Worm (Caenorhabditis elegans) whole organism, young adult: ENCODE measurements around the gene F20C5.5.
A peak's percentile ranks its signal among the peaks of the same experiment; 100 is the strongest.

Source experiments
- C06A6.2 ChIP-seq: fragments of 200-800 bp; sonication (Bioruptor generic); conservative IDR thresholded peaks from 2 replicates; pipeline ENCODE4 v1.3.6; 2022; ENCODE audit warnings: missing genetic modification characterization, missing compliant biosample characterization
- D2030.7 ChIP-seq: fragments of 200-800 bp; sonication (Bioruptor generic); IDR thresholded peaks from 2 replicates; pipeline ENCODE4 v1.3.6; 2022; ENCODE audit warnings: missing genetic modification reagents, missing genetic modification characterization, missing compliant biosample characterization
- F33H1.4 ChIP-seq: fragments of 200-800 bp; sonication (Bioruptor generic); IDR thresholded peaks from 2 replicates; pipeline ENCODE4 v1.3.6; 2022; ENCODE audit warnings: missing genetic modification reagents, missing genetic modification characterization, missing compliant biosample characterization
- K11D2.4 ChIP-seq: fragments of 200-800 bp; sonication (Bioruptor generic); IDR thresholded peaks from 2 replicates; pipeline ENCODE4 v1.3.6; 2022; ENCODE audit warnings: missing genetic modification reagents, missing genetic modification characterization, missing compliant biosample characterization
- Y53G8AR.9 ChIP-seq: fragments of 200-800 bp; sonication (Bioruptor generic); conservative IDR thresholded peaks from 2 replicates; pipeline ENCODE4 v1.3.6; 2022; ENCODE audit warnings: missing genetic modification reagents, missing genetic modification characterization, missing compliant biosample characterization
- Y56A3A.18 ChIP-seq: fragments of 200-800 bp; sonication (Bioruptor generic); IDR thresholded peaks from 2 replicates; pipeline ENCODE4 v1.3.6; 2022; ENCODE audit warnings: missing genetic modification reagents, missing genetic modification characterization, missing compliant biosample characterization
- Y67H2A.10 ChIP-seq: fragments of 200-800 bp; sonication (Bioruptor generic); conservative IDR thresholded peaks from 2 replicates; pipeline ENCODE4 v1.3.6; 2022; ENCODE audit warnings: missing genetic modification reagents, missing genetic modification characterization, missing compliant biosample characterization
- Y95B8A.8 ChIP-seq: fragments of 200-800 bp; sonication (Bioruptor generic); IDR thresholded peaks from 2 replicates; pipeline ENCODE4 v1.3.6; 2022; ENCODE audit warnings: missing genetic modification reagents, missing genetic modification characterization, missing compliant biosample characterization
- atf-7 ChIP-seq: sonication (generic microtip); optimal IDR thresholded peaks from 2 replicates; lab custom pipeline; 2017; ENCODE audit warnings: mild to moderate bottlenecking, missing genetic modification characterization, missing compliant biosample characterization
- attf-5 ChIP-seq: fragments of 200-800 bp; sonication (Bioruptor generic); optimal IDR thresholded peaks from 2 replicates; lab custom pipeline; 2018; ENCODE audit warnings: mild to moderate bottlenecking, missing genetic modification characterization, missing compliant biosample characterization
- ccch-3 ChIP-seq: fragments of 200-800 bp; sonication (Bioruptor generic); optimal IDR thresholded peaks from 2 replicates; lab custom pipeline; 2018; ENCODE audit warnings: mild to moderate bottlenecking, missing genetic modification characterization, missing compliant biosample characterization
- die-1 ChIP-seq: sonication (generic microtip); optimal IDR thresholded peaks from 2 replicates; lab custom pipeline; 2016; ENCODE audit warnings: missing genotype, mild to moderate bottlenecking, missing genetic modification characterization, missing compliant biosample characterization
- dox-1 ChIP-seq: fragments of 200-800 bp; sonication (Bioruptor generic); IDR thresholded peaks from 2 replicates; pipeline ENCODE4 v1.3.6; 2022; ENCODE audit warnings: missing genetic modification reagents, missing genetic modification characterization, missing compliant biosample characterization
- dpl-1 ChIP-seq: fragments of 150-350 bp; optimal IDR thresholded peaks from 2 replicates; lab custom pipeline; 2014; ENCODE audit warnings: missing biosample characterization, missing genetic modification reagents, missing genetic modification characterization
- efl-1 ChIP-seq: fragments of 150-350 bp; optimal IDR thresholded peaks from 2 replicates; lab custom pipeline; 2014; ENCODE audit warnings: missing biosample characterization, missing genetic modification reagents, missing genetic modification characterization
- egrh-3 ChIP-seq: fragments of 200-800 bp; sonication (Bioruptor generic); IDR thresholded peaks from 2 replicates; pipeline ENCODE4 v1.3.6; 2022; ENCODE audit warnings: missing genetic modification reagents, missing genetic modification characterization, missing compliant biosample characterization
- ets-4 ChIP-seq: fragments of 200-800 bp; sonication (Bioruptor generic); optimal IDR thresholded peaks from 2 replicates; lab custom pipeline; 2018; ENCODE audit warnings: mild to moderate bottlenecking, missing genetic modification characterization, missing compliant biosample characterization
- hmg-20 ChIP-seq: fragments of 200-800 bp; sonication (Bioruptor generic); IDR thresholded peaks from 2 replicates; pipeline ENCODE4 v1.3.6; 2022; ENCODE audit warnings: missing genetic modification reagents, missing genetic modification characterization, missing compliant biosample characterization
- let-607 ChIP-seq, 2 experiments: fragments of 200-800 bp in 1 of 2; sonication (Bioruptor generic) in 1 of 2; sonication (generic microtip) in 1 of 2; optimal IDR thresholded peaks; 2 replicates each; lab custom pipeline; 2016 to 2018; ENCODE audit warnings: mild to moderate bottlenecking in 2 of 2, missing compliant biosample characterization in 2 of 2, missing genetic modification characterization in 2 of 2, moderate library complexity in 2 of 2, missing genotype in 1 of 2
- lin-26 ChIP-seq: fragments of 200-800 bp; sonication (Bioruptor generic); IDR thresholded peaks from 2 replicates; pipeline ENCODE4 v1.3.6; 2022; ENCODE audit warnings: missing genetic modification reagents, missing genetic modification characterization, missing compliant biosample characterization
- lin-35 ChIP-seq, 3 experiments: fragments of 150-350 bp in 2 of 3; sonication (generic microtip) in 1 of 3; optimal IDR thresholded peaks; 2 replicates each; lab custom pipeline; 2014 to 2018; ENCODE audit warnings: missing biosample characterization in 3 of 3, missing genetic modification characterization in 3 of 3, missing genetic modification reagents in 3 of 3
- lin-54 ChIP-seq: fragments of 200-800 bp; sonication (Bioruptor generic); optimal IDR thresholded peaks from 2 replicates; lab custom pipeline; 2018; ENCODE audit warnings: mild to moderate bottlenecking, missing genetic modification characterization, missing compliant biosample characterization
- lir-1 ChIP-seq: fragments of 200-800 bp; sonication (Bioruptor generic); conservative IDR thresholded peaks from 2 replicates; pipeline ENCODE4 v1.3.6; 2022; ENCODE audit warnings: missing genetic modification reagents, missing genetic modification characterization, missing compliant biosample characterization
- madf-10 ChIP-seq: sonication (generic microtip); optimal IDR thresholded peaks from 2 replicates; lab custom pipeline; 2016; ENCODE audit warnings: mild to moderate bottlenecking, missing genetic modification characterization, missing compliant biosample characterization
- madf-6 ChIP-seq: fragments of 200-800 bp; sonication (Bioruptor generic); IDR thresholded peaks from 2 replicates; pipeline ENCODE4 v1.3.6; 2022; ENCODE audit warnings: missing genetic modification reagents, missing genetic modification characterization, missing compliant biosample characterization
- madf-8 ChIP-seq: fragments of 200-800 bp; sonication (Bioruptor generic); conservative IDR thresholded peaks from 2 replicates; pipeline ENCODE4 v1.3.6; 2022; ENCODE audit warnings: missing genetic modification reagents, missing genetic modification characterization, missing compliant biosample characterization
- mcd-1 ChIP-seq: fragments of 200-800 bp; sonication (Bioruptor generic); IDR thresholded peaks from 2 replicates; pipeline ENCODE4 v1.3.6; 2022; ENCODE audit warnings: missing genetic modification reagents, missing genetic modification characterization, missing compliant biosample characterization
- nfyb-1 ChIP-seq: fragments of 200-800 bp; sonication (Bioruptor generic); IDR thresholded peaks from 2 replicates; pipeline ENCODE4 v1.3.6; 2022; ENCODE audit warnings: missing genetic modification reagents, missing genetic modification characterization, missing compliant biosample characterization
- nhr-120 ChIP-seq: fragments of 200-800 bp; sonication (Bioruptor generic); IDR thresholded peaks from 2 replicates; pipeline ENCODE4 v1.3.6; 2022; ENCODE audit warnings: missing genetic modification characterization, missing compliant biosample characterization
- nhr-27 ChIP-seq: fragments of 200-800 bp; sonication (Bioruptor generic); optimal IDR thresholded peaks from 2 replicates; lab custom pipeline; 2018; ENCODE audit warnings: mild to moderate bottlenecking, missing genetic modification characterization, moderate library complexity, missing compliant biosample characterization
- nhr-80 ChIP-seq: sonication (generic microtip); optimal IDR thresholded peaks from 2 replicates; lab custom pipeline; 2016; ENCODE audit warnings: missing genetic modification characterization, missing compliant biosample characterization
- pbrm-1 ChIP-seq: fragments of 200-800 bp; sonication (Bioruptor generic); IDR thresholded peaks from 2 replicates; pipeline ENCODE4 v1.3.6; 2022; ENCODE audit warnings: missing genetic modification reagents, missing genetic modification characterization, missing compliant biosample characterization
- pha-4 ChIP-seq: fragments of 150-350 bp; sonication (generic microtip); optimal IDR thresholded peaks from 2 replicates; lab custom pipeline; 2014; ENCODE audit warnings: missing biosample characterization, missing genetic modification reagents, missing genetic modification characterization
- rcor-1 ChIP-seq: fragments of 200-800 bp; sonication (Bioruptor generic); IDR thresholded peaks from 2 replicates; pipeline ENCODE4 v1.3.6; 2022; ENCODE audit warnings: missing genetic modification reagents, missing genetic modification characterization, missing compliant biosample characterization
- repo-1 ChIP-seq: sonication (generic microtip); optimal IDR thresholded peaks from 2 replicates; lab custom pipeline; 2017; ENCODE audit warnings: mild to moderate bottlenecking, missing genetic modification characterization, missing compliant biosample characterization
- snpc-4 ChIP-seq, 5 experiments: fragments of 150-350 bp in 1 of 5; sonication (generic microtip) in 4 of 5; optimal IDR thresholded peaks; 2 replicates each; lab custom pipeline; 2014 to 2018; ENCODE audit warnings: missing genetic modification characterization in 5 of 5, missing biosample characterization in 3 of 5, antibody characterized with exemption in 2 of 5, mild to moderate bottlenecking in 2 of 5, missing compliant biosample characterization in 2 of 5, missing genotype in 2 of 5, moderate library complexity in 2 of 5, missing genetic modification reagents in 1 of 5
- tlf-1 ChIP-seq: fragments of 200-800 bp; sonication (Bioruptor generic); optimal IDR thresholded peaks from 2 replicates; lab custom pipeline; 2018; ENCODE audit warnings: mild to moderate bottlenecking, missing genetic modification characterization, missing compliant biosample characterization
- zim-3 ChIP-seq: sonication (generic microtip); optimal IDR thresholded peaks from 2 replicates; lab custom pipeline; 2017; ENCODE audit warnings: mild to moderate bottlenecking, missing genetic modification characterization, moderate library complexity, missing compliant biosample characterization
- ztf-18 ChIP-seq: sonication (generic microtip); optimal IDR thresholded peaks from 2 replicates; lab custom pipeline; 2016; ENCODE audit warnings: missing genotype, mild to moderate bottlenecking, missing genetic modification characterization, missing compliant biosample characterization
- ztf-25 ChIP-seq: fragments of 200-800 bp; sonication (Bioruptor generic); IDR thresholded peaks from 2 replicates; pipeline ENCODE4 v1.3.6; 2022; ENCODE audit warnings: missing genetic modification reagents, missing genetic modification characterization, missing compliant biosample characterization
- ztf-26 ChIP-seq: sonication (generic microtip); optimal IDR thresholded peaks from 2 replicates; lab custom pipeline; 2017; ENCODE audit warnings: missing genetic modification characterization, missing compliant biosample characterization
- ztf-28 ChIP-seq: fragments of 200-800 bp; sonication (Bioruptor generic); IDR thresholded peaks from 2 replicates; pipeline ENCODE4 v1.3.6; 2022; ENCODE audit warnings: missing genetic modification reagents, missing genetic modification characterization, missing compliant biosample characterization
- ztf-6 ChIP-seq: fragments of 200-800 bp; sonication (Bioruptor generic); IDR thresholded peaks from 2 replicates; pipeline ENCODE4 v1.3.6; 2022; ENCODE audit warnings: missing genetic modification reagents, missing genetic modification characterization, missing compliant biosample characterization

F20C5.5 gene

DNA sequence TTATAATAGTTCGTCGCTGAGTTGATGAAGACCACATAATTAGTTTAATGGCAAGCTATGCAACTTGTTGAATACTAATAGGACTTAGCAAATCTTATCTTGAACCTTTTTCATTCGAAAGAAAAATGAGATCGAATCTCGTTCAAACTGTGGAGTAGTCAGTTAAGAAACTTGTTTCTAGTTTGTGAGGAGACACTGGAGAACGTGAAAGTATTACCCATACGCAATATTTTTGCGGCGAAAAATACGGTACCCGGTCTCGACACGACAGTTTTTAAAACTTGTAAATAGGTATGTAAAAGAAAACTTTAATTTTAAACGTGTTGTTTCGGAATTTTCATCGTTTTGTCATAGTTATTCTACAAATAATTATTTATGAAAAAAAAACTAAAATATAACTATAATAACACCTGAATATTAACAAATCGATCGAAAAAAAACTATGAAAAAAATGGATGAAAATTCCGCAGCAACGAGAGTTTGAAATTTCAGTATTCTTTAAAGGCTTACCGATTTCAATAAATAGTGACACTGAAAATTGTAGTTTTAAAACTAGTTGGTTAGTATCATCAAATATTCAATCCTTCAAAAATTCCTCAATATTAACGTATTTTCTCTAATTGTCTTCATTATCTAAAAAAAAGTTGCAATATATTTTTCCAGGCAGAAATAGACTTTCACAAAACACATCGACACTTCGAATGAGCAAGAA, 23.7 kb downstream of the F20C5.5 start, which contains the start of the genes F20C5.7 and parg-1:
Gene F20C5.7, minus strand, starts transcription at position 101 of the 712 bp plus-strand sequence.
Gene parg-1, plus strand, starts transcription at position 662 of the 712 bp plus-strand sequence.
- TF ChIP-seq Y53G8AR.9: 0 out of 2 replicates have a peak, but pooled peaks have one; percentile 14
- no peak for TF ChIP-seq ets-4 (GFP tag; lab: Kevin White, UChicago)

DNA sequence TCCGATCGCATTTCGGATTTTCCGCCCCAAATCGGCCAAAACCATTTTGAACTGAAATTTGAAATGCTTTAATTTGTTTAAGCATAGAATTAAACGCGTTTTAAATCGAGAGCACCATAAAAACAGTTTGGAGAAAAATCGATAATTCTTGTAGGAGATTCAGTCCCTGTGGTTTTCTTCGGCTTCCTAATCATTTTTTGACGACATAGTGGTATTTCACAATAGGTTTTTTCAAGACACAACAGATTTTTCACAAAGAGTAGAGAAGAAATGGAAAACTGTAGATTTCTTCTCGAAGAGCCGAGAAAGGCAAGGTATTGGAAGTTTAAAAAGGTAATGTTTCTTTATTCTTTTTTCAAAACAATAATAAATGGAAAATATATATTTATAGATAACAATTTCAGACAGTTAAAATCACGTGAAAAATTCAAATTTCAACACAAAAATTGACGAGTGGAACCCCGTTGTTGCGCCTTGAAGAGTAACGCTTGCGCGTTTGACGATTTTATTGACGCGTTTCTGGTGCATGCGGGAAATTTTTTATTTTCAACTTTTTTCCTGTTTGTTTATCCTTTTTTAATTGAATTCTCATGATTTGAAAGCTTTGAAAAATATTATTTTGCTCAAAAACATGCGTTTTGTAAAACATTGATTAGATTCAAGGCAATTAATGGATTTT, 25.6 kb downstream of the F20C5.5 start, which contains the start of gene F21D5.7:
Gene F21D5.7, minus strand, starts transcription at position 51 of the 679 bp plus-strand sequence.
- peak; percentile 79 for TF ChIP-seq nfyb-1 (GFP tag; lab: Robert Waterston, UW)
- TF ChIP-seq lin-54 (GFP tag; lab: Kevin White, UChicago): peak; percentile 89
- peak; percentile 25 for TF ChIP-seq pha-4
- TF ChIP-seq Y53G8AR.9: peak; percentile 81
- TF ChIP-seq ztf-6: no peak
- TF ChIP-seq hmg-20 (GFP tag; lab: Robert Waterston, UW): peak; percentile 29; the same call in 1 of the 2 replicates
- peak; percentile 36 for TF ChIP-seq madf-8
- peak; percentile 37 for TF ChIP-seq efl-1
- no peak for TF ChIP-seq nhr-27 (tag; lab: Kevin White, UChicago)
- peak; percentile 88 for TF ChIP-seq dox-1 (GFP tag; lab: Robert Waterston, UW)
- peak; percentile 90 for TF ChIP-seq attf-5
- peak; percentile 69 for TF ChIP-seq madf-10 (tag; lab: Kevin White, UChicago)
- TF ChIP-seq ztf-18 (tag; lab: Kevin White, UChicago): peak; percentile 96
- no peak for TF ChIP-seq die-1 (tag; lab: Kevin White, UChicago)
- TF ChIP-seq lir-1 (GFP tag; lab: Robert Waterston, UW): no peak
- TF ChIP-seq ztf-26 (tag; lab: Kevin White, UChicago): no peak
- no peak for TF ChIP-seq nhr-120 (GFP tag; lab: Robert Waterston, UW)
- peak; percentile 75 for TF ChIP-seq mcd-1 (GFP tag; lab: Robert Waterston, UW)
- peak; percentile 71; the same call in 1 of the 2 replicates for TF ChIP-seq K11D2.4
- peak in 1 of 3 experiments; percentile 78 for TF ChIP-seq lin-35 (GFP tag; optimal IDR thresholded peaks at IDR 0.05; lab: Kevin White, UChicago)
- peak; percentile 27; the same call in 1 of the 2 replicates for TF ChIP-seq rcor-1 (GFP tag; lab: Robert Waterston, UW)
- peak; percentile 97 for TF ChIP-seq let-607 (tag; optimal IDR thresholded peaks at IDR 0.05; lab: Kevin White, UChicago)
- no peak for TF ChIP-seq ztf-28
- TF ChIP-seq ztf-25 (GFP tag; lab: Robert Waterston, UW): no peak
- TF ChIP-seq madf-6 (GFP tag; lab: Robert Waterston, UW): peak; percentile 69
- no peak for TF ChIP-seq Y56A3A.18 (GFP tag; lab: Robert Waterston, UW)
- TF ChIP-seq lin-26 (GFP tag; lab: Robert Waterston, UW): no peak
- TF ChIP-seq tlf-1 (GFP tag; lab: Kevin White, UChicago): peak; percentile 60
- TF ChIP-seq atf-7: peak; percentile 28
- TF ChIP-seq pbrm-1 (GFP tag; lab: Robert Waterston, UW): 0 out of 2 replicates have a peak, but pooled peaks have one; percentile 64
- peak; percentile 30 for TF ChIP-seq repo-1 (tag; lab: Kevin White, UChicago)
- no peak for TF ChIP-seq Y95B8A.8 (GFP tag; lab: Robert Waterston, UW)
- no peak for TF ChIP-seq Y67H2A.10 (GFP tag; lab: Robert Waterston, UW)
- TF ChIP-seq ccch-3 (GFP tag; lab: Kevin White, UChicago): no peak
- TF ChIP-seq D2030.7 (GFP tag; lab: Robert Waterston, UW): peak; percentile 27; the same call in 1 of the 2 replicates
- TF ChIP-seq F33H1.4 (GFP tag; lab: Robert Waterston, UW): peak; percentile 41
- peak; percentile 67 for TF ChIP-seq nhr-80
- no peak for TF ChIP-seq snpc-4 (GFP tag; optimal IDR thresholded peaks at IDR 0.05; lab: Kevin White, UChicago)
- TF ChIP-seq snpc-4 (tag; optimal IDR thresholded peaks at IDR 0.05; lab: Kevin White, UChicago): peak in 3 of 4 experiments; percentile 51 to 63 (median 59)
- TF ChIP-seq egrh-3: no peak
- no peak for TF ChIP-seq zim-3 (tag; lab: Kevin White, UChicago)
- TF ChIP-seq C06A6.2 (GFP tag; lab: Robert Waterston, UW): no peak
- peak; percentile 13 for TF ChIP-seq dpl-1 (GFP tag; lab: Kevin White, UChicago)
